Worm (Caenorhabditis elegans): ENCODE results near the gene F26G1.11.

ce11 chrII:4745281-4745680, 31.7 kb upstream of the F26G1.11 start:
- TF ChIP-seq him-1 (tag; optimal IDR thresholded peaks at IDR 0.05), result no peak
- TF ChIP-seq W03F9.2 (tag; optimal IDR thresholded peaks at IDR 0.05), result no peak
- no peak for TF ChIP-seq dao-5 (tag; optimal IDR thresholded peaks at IDR 0.05)

All from whole organism, L4/young adult.